Fruit fly (Drosophila melanogaster): ENCODE measurements around the gene CG31730.

DNA sequence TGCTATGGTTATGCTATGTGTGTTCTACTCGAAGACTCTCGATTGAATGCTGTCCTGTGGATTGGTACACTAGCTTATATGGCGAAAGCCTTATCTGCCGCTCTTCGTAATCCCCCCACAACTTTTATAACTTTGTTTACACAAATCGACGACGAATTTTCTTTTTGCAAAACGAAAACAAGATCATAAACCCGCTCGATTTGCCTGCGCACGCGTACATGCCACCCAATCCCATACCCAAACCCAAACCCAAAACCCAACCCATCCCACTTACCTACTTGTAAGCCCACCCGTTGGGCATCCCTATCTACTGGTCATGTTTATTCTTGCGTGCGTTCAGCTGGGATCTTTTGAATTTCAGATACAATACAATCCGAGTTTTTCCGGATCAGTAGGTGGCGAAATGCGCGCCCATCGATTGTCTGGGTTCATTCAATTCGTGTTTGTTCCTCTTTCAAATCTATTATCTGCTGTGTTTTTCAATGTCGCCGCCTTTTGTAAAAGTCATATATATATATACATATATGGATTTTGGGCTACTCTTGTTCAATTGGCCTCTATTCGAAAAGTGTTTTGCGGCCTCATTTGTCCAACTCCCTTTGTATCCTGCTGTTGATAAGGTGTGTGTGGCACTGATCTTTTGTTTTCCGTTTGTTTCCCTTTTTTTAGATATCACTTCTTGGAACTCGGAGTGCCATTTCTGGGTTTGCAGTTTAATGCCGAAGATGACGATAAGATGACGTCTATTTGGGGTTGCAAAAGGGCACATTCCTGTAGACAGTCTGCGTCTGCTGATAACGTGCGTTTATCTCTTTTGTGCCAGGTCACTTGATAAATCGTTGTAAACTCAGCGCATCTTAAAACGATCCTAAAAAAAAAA is 24.7 kb downstream of the CG31730 start, which contains the start of gene Mabi:
- TF ChIP-seq Blimp-1 (GFP tag; optimal IDR thresholded peaks at IDR 0.05) (no peak), dac (GFP tag; optimal IDR thresholded peaks at IDR 0.05) (no peak), fd85E (GFP tag; optimal IDR thresholded peaks at IDR 0.05) (no peak), CG10669 (GFP tag; optimal IDR thresholded peaks at IDR 0.05) (no peak), CG6854 (GFP tag; optimal IDR thresholded peaks at IDR 0.05) (no peak), CG32006 (GFP tag; optimal IDR thresholded peaks at IDR 0.05) (no peak), esn (GFP tag; optimal IDR thresholded peaks at IDR 0.05) (no peak), Sox102F (GFP tag; optimal IDR thresholded peaks at IDR 0.05) (no peak), Hr4 (GFP tag; optimal IDR thresholded peaks at IDR 0.05) (no peak)
